Fruit fly (Drosophila melanogaster) whole organism: ENCODE measurements around the gene TkR99D.

ENCODE experiments used
- Dll ChIP-seq: fragments of >200 bp; optimal IDR thresholded peaks from 2 replicates; lab custom pipeline; 2017
- EcR ChIP-seq, 2 experiments: fragments of >200 bp; optimal IDR thresholded peaks; 2 replicates each; lab custom pipeline; 2017; ENCODE audit warnings: missing biosample characterization in 2 of 2, missing genetic modification characterization in 2 of 2, missing genetic modification reagents in 2 of 2
- pan ChIP-seq: fragments of >200 bp; optimal IDR thresholded peaks from 2 replicates; lab custom pipeline; 2017
- psq ChIP-seq: fragments of >200 bp; optimal IDR thresholded peaks from 2 replicates; lab custom pipeline; 2017
- usp ChIP-seq: fragments of >200 bp; optimal IDR thresholded peaks from 2 replicates; lab custom pipeline; 2017; ENCODE audit warnings: missing biosample characterization, missing genetic modification characterization, mixed read lengths

- TF ChIP-seq psq (lab: Kevin White, UChicago), result no peak
- no peak for TF ChIP-seq usp (GFP tag; lab: Kevin White, UChicago)
- TF ChIP-seq Dll (lab: Kevin White, UChicago), result no peak
- no peak for TF ChIP-seq EcR (GFP tag; optimal IDR thresholded peaks at IDR 0.05; lab: Kevin White, UChicago)
- no peak for TF ChIP-seq pan (lab: Kevin White, UChicago)
These were observed 49.1 kb downstream of the TkR99D start, which contains the start of gene trp for dm6 chr3R:29920189-29920588.
